Fruit fly (Drosophila melanogaster): Measurements from ENCODE around the gene rn.

The rn gene

dm6 chr3R:7246889-7247288 is 62.5 kb downstream of the rn start, which contains the start of the genes Noc3 and CG10053 (continued):
- no peak for TF ChIP-seq HLHmδ (GFP tag; optimal IDR thresholded peaks at IDR 0.05)
- TF ChIP-seq gfzf (GFP tag; optimal IDR thresholded peaks at IDR 0.05), result peak; percentile 74
- no peak for TF ChIP-seq Ada2b (GFP tag; IDR thresholded peaks at IDR 0.05)
- TF ChIP-seq CG17186 (GFP tag; optimal IDR thresholded peaks at IDR 0.05), result peak; percentile 65
- TF ChIP-seq Dref (GFP tag; IDR thresholded peaks at IDR 0.05), result 0 out of 2 replicates have a peak, but pooled peaks have one; percentile 23
- peak; percentile 96 for TF ChIP-seq dm (GFP tag; optimal IDR thresholded peaks at IDR 0.05)
- no peak for TF ChIP-seq CG7271 (tag; optimal IDR thresholded peaks at IDR 0.05)
- no peak for TF ChIP-seq E2f2 (GFP tag; IDR thresholded peaks at IDR 0.05)
- TF ChIP-seq Xbp1 (GFP tag; optimal IDR thresholded peaks at IDR 0.05), result no peak
- peak; percentile 54; the same call in 1 of the 2 replicates for TF ChIP-seq CG13287 (GFP tag; IDR thresholded peaks at IDR 0.05; ENCODE audit: partially characterized antibody)
- TF ChIP-seq nmo (GFP tag; optimal IDR thresholded peaks at IDR 0.05), result peak; percentile 37
- peak; percentile 36 for TF ChIP-seq Sin3A (optimal IDR thresholded peaks at IDR 0.05)
- peak; percentile 84 for TF ChIP-seq CG9797 (GFP tag; optimal IDR thresholded peaks at IDR 0.05)
- TF ChIP-seq BEAF-32 (GFP tag; optimal IDR thresholded peaks at IDR 0.05), result peak; percentile 37
- TF ChIP-seq phol (tag; optimal IDR thresholded peaks at IDR 0.05), result peak; percentile 6
- peak; percentile 35; the same call in 1 of the 3 replicates for TF ChIP-seq row (GFP tag; IDR thresholded peaks at IDR 0.05)
- peak; percentile 68 for TF ChIP-seq MBD-R2 (GFP tag; IDR thresholded peaks at IDR 0.05)
- no peak for TF ChIP-seq CG7987 (GFP tag; optimal IDR thresholded peaks at IDR 0.05)

dm6 chr3R:7241460-7241859 is 68.0 kb downstream of the rn start, which contains the start of gene CG14607:
Gene CG14607 (plus strand): TSS chr3R:7241760.
- no peak for TF ChIP-seq sens-2 (GFP tag; IDR thresholded peaks at IDR 0.05)
- TF ChIP-seq CG7372 (GFP tag; IDR thresholded peaks at IDR 0.05), result peak; percentile 56

DNA sequence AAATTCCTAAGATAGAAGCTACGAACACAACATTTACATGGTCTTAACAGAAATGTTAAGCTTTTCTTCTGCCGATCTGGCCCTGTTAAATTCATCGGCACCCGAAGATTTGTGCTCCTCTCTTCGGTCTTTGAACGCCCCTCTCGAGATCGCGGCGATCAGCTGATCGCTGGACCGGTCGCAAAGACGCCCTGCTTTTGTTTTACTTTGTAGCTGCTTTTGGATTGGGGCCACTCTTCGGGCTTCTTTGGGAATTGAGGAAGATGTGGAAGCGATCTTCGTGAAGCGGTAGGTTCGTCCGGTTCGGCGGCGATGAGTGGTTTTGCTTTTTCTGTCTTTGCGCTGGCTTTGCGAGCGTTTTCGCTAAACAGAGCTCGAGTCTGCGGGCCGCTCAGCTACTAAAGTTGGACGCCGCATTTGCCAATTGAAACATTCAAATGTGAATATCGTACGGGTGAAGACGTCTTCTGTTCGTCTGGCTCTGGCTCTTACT is 85.4 kb downstream of the rn start, which contains the start of gene thw:
thw (plus strand) TSS at position 443 of the 493 bp plus-strand sequence.
- TF ChIP-seq CG6175 (GFP tag; IDR thresholded peaks at IDR 0.05) (0 out of 3 replicates have a peak, but pooled peaks have one; percentile 24), Deaf1 (tag; optimal IDR thresholded peaks at IDR 0.05) (peak; percentile 94), crp (GFP tag; optimal IDR thresholded peaks at IDR 0.05) (peak in 1 of 2 experiments; percentile 64), mld (GFP tag; IDR thresholded peaks at IDR 0.05; ENCODE audit: partially characterized antibody) (0 out of 3 replicates have a peak, but pooled peaks have one; percentile 15), Trl (optimal IDR thresholded peaks at IDR 0.05) (peak; percentile 11 to 13), Trl (GFP tag; optimal IDR thresholded peaks at IDR 0.05) (no peak), CG6689 (GFP tag; IDR thresholded peaks at IDR 0.05) (no peak), CG12769 (tag; optimal IDR thresholded peaks at IDR 0.05) (peak; percentile 73), CG10543 (GFP tag; optimal IDR thresholded peaks at IDR 0.05) (peak; percentile 5), CG13287 (GFP tag; IDR thresholded peaks at IDR 0.05; ENCODE audit: partially characterized antibody) (peak; percentile 16; the same call in 1 of the 2 replicates), CG1832 (GFP tag; optimal IDR thresholded peaks at IDR 0.05) (no peak), ATbp (GFP tag; optimal IDR thresholded peaks at IDR 0.05) (peak; percentile 38)
